Fruit fly (Drosophila melanogaster): Measurements from ENCODE around the gene CG12729.

dm6 chrX:5818428-5818827 is 26.7 kb upstream of the CG12729 start, which contains the start of gene CG15765:
- TF ChIP-seq CG10348 (GFP tag; IDR thresholded peaks at IDR 0.05), result no peak
- TF ChIP-seq D1 (tag; optimal IDR thresholded peaks at IDR 0.05), result no peak
- no peak for TF ChIP-seq Pif1B (GFP tag; optimal IDR thresholded peaks at IDR 0.05)
- TF ChIP-seq Snoo (tag; optimal IDR thresholded peaks at IDR 0.05), result no peak
- no peak for TF ChIP-seq CG8159 (tag; optimal IDR thresholded peaks at IDR 0.05)
- no peak for TF ChIP-seq EcR (GFP tag; optimal IDR thresholded peaks at IDR 0.05)

Measured in whole organism, pupa.